Fruit fly (Drosophila melanogaster) whole organism, larva: ENCODE results near the gene Ggamma30A.

Experiments used
- noc ChIP-seq: fragments of 200-800 bp; sonication (Bioruptor generic); optimal IDR thresholded peaks from 3 replicates; lab custom pipeline; 2019; ENCODE audit warnings: missing biosample characterization, mild to moderate bottlenecking, missing genetic modification characterization, moderate library complexity

Ggamma30A gene

dm6 chr2L:9250942-9251341 lies 5.4 kb upstream of the Ggamma30A start, which contains the start of gene aust:
Gene aust (minus strand): TSS chr2L:9251042.
- no peak for TF ChIP-seq noc (tag; lab: Kevin White, UChicago)

DNA sequence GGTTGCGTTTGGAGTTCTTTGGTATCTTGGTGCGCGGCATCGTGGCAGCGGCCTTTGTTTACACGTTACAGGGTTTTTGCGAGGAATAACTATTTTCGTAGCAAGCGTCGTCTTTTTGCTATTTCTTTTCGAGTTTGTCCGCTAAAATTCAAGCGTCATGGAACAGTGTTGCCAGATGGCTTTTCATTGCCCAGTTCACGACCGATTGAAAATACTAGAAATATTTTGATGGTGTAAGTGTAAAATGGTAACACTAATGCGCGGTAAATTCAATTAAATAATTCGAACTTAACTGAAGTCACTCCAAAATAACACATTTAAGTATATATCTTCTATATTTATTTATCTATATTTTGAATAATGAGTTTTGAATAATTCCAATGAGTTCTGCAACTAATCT lies 3.4 kb upstream of the Ggamma30A start, which contains the start of gene borr:
TSS of gene borr (minus strand) at position 172 of the 400 bp plus-strand sequence.
- TF ChIP-seq noc (tag; lab: Kevin White, UChicago) = no peak

DNA sequence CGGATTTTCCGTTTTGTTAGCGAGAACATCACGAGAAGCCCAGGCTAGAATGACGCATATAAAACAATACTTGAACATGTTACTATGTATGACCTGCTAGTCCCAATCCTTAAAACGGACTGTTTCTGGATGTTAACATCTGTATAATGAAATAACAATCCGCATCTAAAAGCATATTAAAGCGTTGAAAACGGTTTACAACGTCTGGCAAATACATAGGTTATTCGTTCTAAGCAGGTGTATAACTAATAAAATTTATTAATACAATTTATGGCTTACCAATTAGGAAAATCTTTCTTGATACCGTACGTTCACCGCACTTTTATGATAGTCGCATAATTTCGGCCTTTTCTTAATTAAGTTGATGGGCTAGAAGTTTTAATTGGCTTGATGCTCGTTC lies 1.6 kb upstream of the Ggamma30A start, which contains the start of gene lectin-30A:
TSS of gene lectin-30A (minus strand) at position 101 of the 400 bp plus-strand sequence.
- TF ChIP-seq noc (tag; lab: Kevin White, UChicago) = no peak

dm6 chr2L:9266060-9266459 lies 9.7 kb downstream of the Ggamma30A start:
- TF ChIP-seq noc (tag; lab: Kevin White, UChicago) = no peak

- no peak for TF ChIP-seq noc (tag; lab: Kevin White, UChicago)
Measured at dm6 chr2L:9272107-9272506, 15.7 kb downstream of the Ggamma30A start.

DNA sequence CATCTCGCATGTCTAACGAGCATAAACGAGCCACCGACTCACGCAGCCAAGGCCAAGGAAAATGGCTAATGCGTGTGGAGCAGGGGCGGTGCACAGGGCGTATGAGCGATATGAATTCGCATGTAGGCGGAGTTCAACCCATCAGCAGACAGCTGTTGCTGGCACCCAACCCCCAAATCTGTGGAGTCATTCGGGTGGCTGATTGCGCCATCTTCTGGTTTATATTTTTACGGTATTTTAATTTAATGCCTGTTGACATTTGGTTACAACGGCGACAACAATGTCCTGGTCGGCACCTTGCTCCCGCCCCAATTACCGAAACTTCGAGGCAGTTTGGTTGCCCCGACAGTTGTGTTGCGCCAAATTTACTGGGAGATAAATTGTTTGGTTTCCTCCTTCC lies 64.7 kb downstream of the Ggamma30A start:
- TF ChIP-seq noc (tag; lab: Kevin White, UChicago) = no peak

dm6 chr2L:9327444-9327843 lies 71.1 kb downstream of the Ggamma30A start, which contains the start of gene CG17005:
Gene CG17005 (plus strand): TSS chr2L:9327744.
- no peak for TF ChIP-seq noc (tag; lab: Kevin White, UChicago)

dm6 chr2L:9330628-9331027 lies 74.3 kb downstream of the Ggamma30A start, which contains the start of gene Cks30A:
Gene Cks30A (plus strand): TSS chr2L:9330763.
- no peak for TF ChIP-seq noc (tag; lab: Kevin White, UChicago)

- no peak for TF ChIP-seq noc (tag; lab: Kevin White, UChicago)
Measured at dm6 chr2L:9333300-9333876, 77.0 kb downstream of the Ggamma30A start, which contains the start of gene Eaat1. Gene Eaat1 (plus strand): TSS chr2L:9333567.

DNA sequence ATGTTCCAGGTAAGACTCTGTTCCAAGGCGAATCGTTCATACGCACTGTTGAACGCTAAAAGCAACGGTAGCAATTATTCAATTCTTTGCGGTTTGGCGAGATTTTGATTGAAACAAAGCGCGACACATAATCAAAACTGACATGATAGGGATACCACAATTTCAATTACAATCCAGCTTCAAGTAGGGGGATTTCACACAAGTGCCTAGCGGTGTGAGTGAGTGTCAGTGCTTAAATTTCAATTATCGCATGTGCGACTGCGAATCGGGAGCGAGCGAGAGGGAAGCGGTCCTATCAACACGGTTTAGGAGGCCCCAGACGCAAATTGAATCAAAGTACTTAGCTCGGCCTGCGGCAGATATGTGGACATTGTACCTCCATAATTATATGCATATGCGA lies 82.5 kb downstream of the Ggamma30A start:
- TF ChIP-seq noc (tag; lab: Kevin White, UChicago) = no peak

DNA sequence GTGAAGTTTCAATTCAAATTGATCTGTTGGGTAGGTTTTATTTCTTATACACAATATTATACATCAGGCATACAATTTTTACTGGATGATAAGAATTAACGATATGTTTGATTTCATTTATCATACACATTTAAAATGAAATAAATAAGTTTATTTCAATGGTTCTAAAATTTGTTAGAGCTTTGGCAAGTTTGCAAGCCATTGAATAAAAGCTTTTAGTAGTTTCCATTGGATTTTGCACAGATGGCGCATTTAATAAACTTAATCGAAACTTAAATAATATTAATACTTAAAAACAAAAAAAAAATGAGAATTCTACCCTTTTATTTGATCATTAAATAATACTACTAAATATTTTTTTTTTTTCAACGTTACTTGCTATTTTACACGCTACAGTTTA lies 85.6 kb downstream of the Ggamma30A start:
- TF ChIP-seq noc (tag; lab: Kevin White, UChicago) = no peak

DNA sequence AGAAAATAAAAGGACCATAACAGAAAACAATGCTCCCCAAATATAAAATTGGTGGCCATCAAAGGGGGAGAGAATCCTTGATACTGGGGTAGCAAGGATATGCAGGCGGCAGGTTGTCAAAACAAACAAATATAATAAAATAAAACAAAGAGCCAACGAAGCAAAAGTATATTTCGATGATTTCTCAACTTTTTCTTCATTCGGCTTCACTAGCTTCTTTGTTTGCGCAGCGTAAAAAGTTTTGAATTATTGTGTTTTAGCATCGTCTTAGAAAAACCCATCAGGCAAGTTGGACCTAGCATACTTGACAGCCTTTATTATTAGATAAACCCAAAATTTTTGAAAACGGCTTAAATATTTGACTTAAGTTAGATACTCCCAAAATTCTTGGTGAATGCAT lies 86.2 kb downstream of the Ggamma30A start, which contains the start of gene CG3748:
TSS of gene CG3748 (plus strand) at position 301 of the 400 bp plus-strand sequence.
- TF ChIP-seq noc (tag; lab: Kevin White, UChicago) = no peak

dm6 chr2L:9349246-9349645 lies 92.9 kb downstream of the Ggamma30A start, which contains the start of gene CG43350:
Gene CG43350 (plus strand): TSS chr2L:9349546.
- no peak for TF ChIP-seq noc (tag; lab: Kevin White, UChicago)

DNA sequence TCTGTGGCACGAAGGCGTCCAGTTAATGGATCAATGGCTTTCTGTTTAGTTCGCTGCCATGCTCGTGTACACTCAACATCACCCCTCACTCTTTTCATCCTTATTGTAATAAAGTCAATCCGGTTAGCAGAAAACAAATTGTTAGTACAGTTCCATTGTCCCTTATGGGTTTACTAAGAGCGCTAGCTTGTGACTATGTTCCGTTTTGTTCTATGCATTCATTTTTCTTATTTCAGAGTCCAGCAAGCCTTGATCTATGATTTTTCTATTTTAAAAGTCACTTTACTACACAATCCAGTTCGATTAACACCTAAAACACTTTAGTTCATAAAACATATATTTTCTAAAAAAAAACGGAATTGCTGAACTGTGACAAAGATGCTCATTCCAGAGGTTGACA lies 93.8 kb downstream of the Ggamma30A start, which contains the start of gene CG13110:
TSS of gene CG13110 (plus strand) at position 301 of the 400 bp plus-strand sequence.
- TF ChIP-seq noc (tag; lab: Kevin White, UChicago) = no peak
